Fruit fly (Drosophila melanogaster) whole organism, embryonic: Measurements from ENCODE around the gene CG8176.

Source experiments
- ATbp ChIP-seq: fragments of 200-800 bp; sonication (Bioruptor generic); optimal IDR thresholded peaks from 2 replicates; lab custom pipeline; 2017; ENCODE audit warnings: missing biosample characterization, mild to moderate bottlenecking, missing genetic modification characterization, missing genetic modification reagents
- Aef1 ChIP-seq: fragments of 200-800 bp; sonication (Bioruptor generic); IDR thresholded peaks from 3 replicates; pipeline ENCODE4 v1.3.6; 2022; ENCODE audit warnings: missing biosample characterization, missing genetic modification characterization
- B-H1 ChIP-seq: fragments of 200-800 bp; sonication (Bioruptor generic); IDR thresholded peaks from 3 replicates; pipeline ENCODE4 v1.3.6; 2022; ENCODE audit warnings: missing biosample characterization, missing genetic modification characterization
- B-H2 ChIP-seq: fragments of 200-800 bp; sonication (Bioruptor generic); optimal IDR thresholded peaks from 2 replicates; lab custom pipeline; 2018; ENCODE audit warnings: missing biosample characterization, mild to moderate bottlenecking, missing genetic modification characterization
- CG11695 ChIP-seq: fragments of 200-800 bp; sonication (Bioruptor generic); IDR thresholded peaks from 3 replicates; pipeline ENCODE4 v1.3.6; 2022; ENCODE audit warnings: missing biosample characterization, missing genetic modification characterization
- CG1233 ChIP-seq: fragments of 200-800 bp; sonication (Bioruptor generic); optimal IDR thresholded peaks from 4 replicates; lab custom pipeline; 2018; ENCODE audit warnings: missing biosample characterization, mild to moderate bottlenecking, missing genetic modification characterization
- CG12769 ChIP-seq: fragments of 200-800 bp; sonication (Bioruptor generic); optimal IDR thresholded peaks from 2 replicates; lab custom pipeline; 2019; ENCODE audit warnings: missing biosample characterization, mild to moderate bottlenecking, missing genetic modification characterization, moderate library complexity
- CG13287 ChIP-seq: fragments of 200-800 bp; sonication (Bioruptor generic); IDR thresholded peaks from 2 replicates; pipeline ENCODE4 v1.3.6; 2022; ENCODE audit warnings: missing biosample characterization, missing genetic modification characterization; ENCODE audit not compliant: partially characterized antibody
- CG15696 ChIP-seq: fragments of 200-800 bp; sonication (Bioruptor generic); optimal IDR thresholded peaks from 2 replicates; lab custom pipeline; 2019; ENCODE audit warnings: missing biosample characterization, mild to moderate bottlenecking, missing genetic modification characterization, moderate library complexity
- CG16813 ChIP-seq: fragments of 200-800 bp; sonication (Bioruptor generic); IDR thresholded peaks from 3 replicates; pipeline ENCODE4 v1.3.6; 2022; ENCODE audit warnings: missing biosample characterization, missing genetic modification characterization; ENCODE audit not compliant: partially characterized antibody
- CG2678 ChIP-seq: fragments of 200-800 bp; sonication (Bioruptor generic); optimal IDR thresholded peaks from 3 replicates; lab custom pipeline; 2019; ENCODE audit warnings: missing biosample characterization, mild to moderate bottlenecking, missing genetic modification characterization, moderate library complexity
- CG2875 ChIP-seq: fragments of 200-800 bp; sonication (Bioruptor generic); optimal IDR thresholded peaks from 2 replicates; lab custom pipeline; 2017; ENCODE audit warnings: missing biosample characterization, mild to moderate bottlenecking, missing genetic modification characterization, missing genetic modification reagents
- CG3065 ChIP-seq: fragments of 200-800 bp; sonication (Bioruptor generic); optimal IDR thresholded peaks from 2 replicates; lab custom pipeline; 2016; ENCODE audit warnings: missing biosample characterization, missing genetic modification characterization
- CG34224 ChIP-seq: fragments of 200-800 bp; sonication (Bioruptor generic); IDR thresholded peaks from 3 replicates; pipeline ENCODE4 v1.3.6; 2022; ENCODE audit warnings: missing biosample characterization, missing genetic modification characterization; ENCODE audit not compliant: partially characterized antibody
- CG4282 ChIP-seq: fragments of 200-800 bp; sonication (Bioruptor generic); optimal IDR thresholded peaks from 2 replicates; lab custom pipeline; 2016; ENCODE audit warnings: missing biosample characterization, missing genetic modification characterization
- CG43689 ChIP-seq: fragments of 200-800 bp; sonication (Bioruptor generic); IDR thresholded peaks from 2 replicates; pipeline ENCODE4 v1.3.6; 2022; ENCODE audit warnings: missing biosample characterization, missing genetic modification characterization
- CG4617 ChIP-seq: fragments of 200-800 bp; sonication (Bioruptor generic); optimal IDR thresholded peaks from 3 replicates; lab custom pipeline; 2016; ENCODE audit warnings: missing biosample characterization, missing genetic modification characterization, borderline replicate concordance
- CG5180 ChIP-seq: fragments of 200-800 bp; sonication (Bioruptor generic); optimal IDR thresholded peaks from 3 replicates; lab custom pipeline; 2017; ENCODE audit warnings: missing biosample characterization, missing genetic modification characterization, mild to moderate bottlenecking, moderate library complexity, missing genetic modification reagents
- CG6683 ChIP-seq: fragments of 200-800 bp; sonication (Bioruptor generic); optimal IDR thresholded peaks from 2 replicates; lab custom pipeline; 2017; ENCODE audit warnings: missing biosample characterization, mild to moderate bottlenecking, missing genetic modification characterization, missing genetic modification reagents
- CG7556 ChIP-seq: fragments of 200-800 bp; sonication (Bioruptor generic); optimal IDR thresholded peaks from 2 replicates; lab custom pipeline; 2017; ENCODE audit warnings: missing biosample characterization, mild to moderate bottlenecking, missing genetic modification characterization
- CG9727 ChIP-seq: fragments of 200-800 bp; sonication (Bioruptor generic); optimal IDR thresholded peaks from 3 replicates; lab custom pipeline; 2017; ENCODE audit warnings: missing biosample characterization, mild to moderate bottlenecking, missing genetic modification characterization
- CG9797 ChIP-seq: fragments of 200-800 bp; sonication (Bioruptor generic); optimal IDR thresholded peaks from 3 replicates; lab custom pipeline; 2018; ENCODE audit warnings: missing biosample characterization, mild to moderate bottlenecking, missing genetic modification characterization
- Dbx ChIP-seq: fragments of 200-800 bp; sonication (Bioruptor generic); IDR thresholded peaks from 3 replicates; pipeline ENCODE4 v1.3.6; 2022; ENCODE audit warnings: missing biosample characterization, missing genetic modification characterization
- Dip2 ChIP-seq: fragments of 200-800 bp; sonication (Bioruptor generic); IDR thresholded peaks from 2 replicates; pipeline ENCODE4 v1.3.6; 2022; ENCODE audit warnings: missing biosample characterization, missing genetic modification characterization
- Doc3 ChIP-seq: fragments of 200-800 bp; sonication (Bioruptor generic); IDR thresholded peaks from 3 replicates; pipeline ENCODE4 v1.3.6; 2022; ENCODE audit warnings: missing biosample characterization, missing genetic modification characterization; ENCODE audit not compliant: partially characterized antibody
- Fer1 ChIP-seq: fragments of 200-800 bp; sonication (Bioruptor generic); optimal IDR thresholded peaks from 2 replicates; lab custom pipeline; 2017; ENCODE audit warnings: missing biosample characterization, mild to moderate bottlenecking, missing genetic modification characterization
- Fer2 ChIP-seq: fragments of 200-800 bp; sonication (Bioruptor generic); optimal IDR thresholded peaks from 2 replicates; lab custom pipeline; 2018; ENCODE audit warnings: missing biosample characterization, mild to moderate bottlenecking, missing genetic modification characterization, moderate library complexity
- Hmr ChIP-seq: fragments of 200-800 bp; sonication (Bioruptor generic); optimal IDR thresholded peaks from 3 replicates; lab custom pipeline; 2017; ENCODE audit warnings: mild to moderate bottlenecking, missing biosample characterization, missing genetic modification reagents, missing genetic modification characterization
- Myb ChIP-seq: fragments of 200-800 bp; sonication (Bioruptor generic); optimal IDR thresholded peaks from 2 replicates; lab custom pipeline; 2016; ENCODE audit warnings: missing biosample characterization, missing genetic modification characterization
- NK7.1 ChIP-seq: fragments of 200-800 bp; sonication (Bioruptor generic); optimal IDR thresholded peaks from 3 replicates; lab custom pipeline; 2016; ENCODE audit warnings: missing biosample characterization, missing genetic modification characterization
- NfI ChIP-seq: fragments of 200-800 bp; sonication (Bioruptor generic); optimal IDR thresholded peaks from 3 replicates; lab custom pipeline; 2018; ENCODE audit warnings: missing biosample characterization, mild to moderate bottlenecking, missing genetic modification characterization, moderate library complexity
- Oli ChIP-seq: fragments of 200-800 bp; sonication (Bioruptor generic); optimal IDR thresholded peaks from 2 replicates; lab custom pipeline; 2018; ENCODE audit warnings: missing biosample characterization, mild to moderate bottlenecking, missing genetic modification characterization, moderate library complexity
- Optix ChIP-seq: fragments of 200-800 bp; sonication (Bioruptor generic); IDR thresholded peaks from 3 replicates; pipeline ENCODE4 v1.3.6; 2022; ENCODE audit warnings: missing biosample characterization, missing genetic modification characterization
- abd-A ChIP-seq: fragments of 200-800 bp; sonication (Bioruptor generic); optimal IDR thresholded peaks from 3 replicates; lab custom pipeline; 2019; ENCODE audit warnings: missing biosample characterization, mild to moderate bottlenecking, missing genetic modification characterization, moderate library complexity
- ap ChIP-seq: fragments of 200-800 bp; sonication (Bioruptor generic); IDR thresholded peaks from 2 replicates; pipeline ENCODE4 v1.3.6; 2022; ENCODE audit warnings: missing biosample characterization, missing genetic modification characterization
- btn ChIP-seq: fragments of 200-800 bp; sonication (Bioruptor generic); optimal IDR thresholded peaks from 2 replicates; lab custom pipeline; 2016; ENCODE audit warnings: missing biosample characterization, missing genetic modification characterization
- cg ChIP-seq: fragments of 200-800 bp; sonication (Bioruptor generic); optimal IDR thresholded peaks from 3 replicates; lab custom pipeline; 2019; ENCODE audit warnings: missing biosample characterization, mild to moderate bottlenecking, missing genetic modification characterization, moderate library complexity
- chif ChIP-seq, 2 experiments: fragments of 200-800 bp; sonication (Bioruptor generic); optimal IDR thresholded peaks; 3 replicates each; lab custom pipeline; 2016; ENCODE audit warnings: missing biosample characterization in 2 of 2, missing genetic modification characterization in 2 of 2
- corto ChIP-seq: fragments of 200-800 bp; sonication (Bioruptor generic); optimal IDR thresholded peaks from 2 replicates; lab custom pipeline; 2016; ENCODE audit warnings: missing biosample characterization, mild to moderate bottlenecking, missing genetic modification characterization, moderate library complexity
- cwo ChIP-seq: fragments of 200-800 bp; sonication (Bioruptor generic); optimal IDR thresholded peaks from 3 replicates; lab custom pipeline; 2017; ENCODE audit warnings: missing biosample characterization, missing genetic modification characterization, mild to moderate bottlenecking, moderate library complexity, missing genetic modification reagents
- fd64A ChIP-seq: fragments of 200-800 bp; sonication (Bioruptor generic); optimal IDR thresholded peaks from 3 replicates; lab custom pipeline; 2018; ENCODE audit warnings: missing biosample characterization, mild to moderate bottlenecking, missing genetic modification characterization
- grau ChIP-seq: fragments of 200-800 bp; optimal IDR thresholded peaks from 3 replicates; lab custom pipeline; 2019; ENCODE audit warnings: missing biosample characterization, mild to moderate bottlenecking, missing genetic modification characterization, moderate library complexity
- gt ChIP-seq: fragments of 200-800 bp; sonication (Bioruptor generic); IDR thresholded peaks from 2 replicates; pipeline ENCODE4 v1.3.6; 2022; ENCODE audit warnings: missing biosample characterization, missing genetic modification characterization
- hbn ChIP-seq: fragments of 200-800 bp; sonication (Bioruptor generic); IDR thresholded peaks from 2 replicates; pipeline ENCODE4 v1.3.6; 2022; ENCODE audit warnings: missing biosample characterization, missing genetic modification characterization; ENCODE audit not compliant: partially characterized antibody
- insv ChIP-seq, 2 experiments: fragments of 200-800 bp; sonication (Bioruptor generic); optimal IDR thresholded peaks; 3 replicates each; lab custom pipeline; 2016 to 2018; ENCODE audit warnings: missing biosample characterization in 2 of 2, missing genetic modification characterization in 2 of 2
- otp ChIP-seq: fragments of 200-800 bp; sonication (Bioruptor generic); IDR thresholded peaks from 3 replicates; pipeline ENCODE4, ENCODE4 v1.3.6; 2022; ENCODE audit warnings: missing biosample characterization, missing genetic modification characterization
- ranshi ChIP-seq: fragments of 200-800 bp; sonication (Bioruptor generic); IDR thresholded peaks from 2 replicates; pipeline ENCODE4 v1.3.6; 2022; ENCODE audit warnings: missing biosample characterization, missing genetic modification characterization
- sr ChIP-seq: fragments of 200-800 bp; sonication (Bioruptor generic); IDR thresholded peaks from 3 replicates; pipeline ENCODE4 v1.3.6; 2022; ENCODE audit warnings: missing biosample characterization, missing genetic modification characterization
- twi ChIP-seq: fragments of 200-800 bp; optimal IDR thresholded peaks from 2 replicates; lab custom pipeline; 2019; ENCODE audit warnings: missing biosample characterization, mild to moderate bottlenecking, missing genetic modification characterization, moderate library complexity
- unpg ChIP-seq: fragments of 200-800 bp; sonication (Bioruptor generic); optimal IDR thresholded peaks from 3 replicates; lab custom pipeline; 2018; ENCODE audit warnings: missing biosample characterization, mild to moderate bottlenecking, missing genetic modification characterization, moderate library complexity

Gene CG8176

dm6 chr3R:9513052-9513420 is 2.8 kb upstream of the CG8176 start, which contains the start of the genes Ras85D and Rlb1 (continued):
- TF ChIP-seq CG5180: no peak
- TF ChIP-seq Fer2 (tag; lab: Kevin White, UChicago): peak; percentile 68
- TF ChIP-seq grau (tag; lab: Kevin White, UChicago): peak; percentile 73
- no peak for TF ChIP-seq B-H1 (GFP tag; lab: Robert Waterston, UW)
- TF ChIP-seq CG6683 (GFP tag; lab: Kevin White, UChicago): peak; percentile 35
- TF ChIP-seq B-H2 (GFP tag; lab: Kevin White, UChicago): peak; percentile 77
- TF ChIP-seq CG3065 (GFP tag; lab: Kevin White, UChicago): peak; percentile 76
- peak; percentile 96 for TF ChIP-seq CG4617
- TF ChIP-seq CG9797 (GFP tag; lab: Kevin White, UChicago): peak; percentile 36
- no peak for TF ChIP-seq Optix (GFP tag; lab: Robert Waterston, UW)
- peak in 1 of 2 experiments; percentile 62 for TF ChIP-seq insv (GFP tag; optimal IDR thresholded peaks at IDR 0.05; lab: Kevin White, UChicago)
- TF ChIP-seq chif (GFP tag; optimal IDR thresholded peaks at IDR 0.05; lab: Kevin White, UChicago): peak; percentile 72 to 74
- TF ChIP-seq CG9727 (GFP tag; lab: Kevin White, UChicago): peak; percentile 70
- TF ChIP-seq btn (GFP tag; lab: Kevin White, UChicago): peak; percentile 51
- no peak for TF ChIP-seq Dbx (GFP tag; lab: Robert Waterston, UW)
- TF ChIP-seq otp (GFP tag; lab: Robert Waterston, UW): no peak
- no peak for TF ChIP-seq Oli (tag; lab: Kevin White, UChicago)
- TF ChIP-seq fd64A: no peak
- no peak for TF ChIP-seq gt (GFP tag; lab: Robert Waterston, UW)
- TF ChIP-seq ranshi (GFP tag; lab: Robert Waterston, UW): no peak
- TF ChIP-seq CG11695: no peak
- TF ChIP-seq unpg (GFP tag; lab: Kevin White, UChicago): peak; percentile 66
- TF ChIP-seq ap (GFP tag; lab: Robert Waterston, UW): no peak
- no peak for TF ChIP-seq Dip2 (GFP tag; lab: Robert Waterston, UW)
- TF ChIP-seq abd-A (tag; lab: Kevin White, UChicago): no peak
- no peak for TF ChIP-seq CG13287 (GFP tag; lab: Robert Waterston, UW)
- TF ChIP-seq NK7.1 (GFP tag; lab: Kevin White, UChicago): peak; percentile 71
- peak; percentile 69 for TF ChIP-seq Fer1 (GFP tag; lab: Kevin White, UChicago)
- no peak for TF ChIP-seq Hmr (GFP tag; lab: Kevin White, UChicago)
- TF ChIP-seq CG16813: no peak
- no peak for TF ChIP-seq ATbp
- TF ChIP-seq CG34224: no peak
- TF ChIP-seq cg (GFP tag; lab: Kevin White, UChicago): no peak
- no peak for TF ChIP-seq Aef1 (GFP tag; lab: Robert Waterston, UW)
- TF ChIP-seq sr (GFP tag; lab: Robert Waterston, UW): no peak
- TF ChIP-seq CG7556 (GFP tag; lab: Kevin White, UChicago): peak; percentile 37
- peak; percentile 61 for TF ChIP-seq CG1233 (GFP tag; lab: Kevin White, UChicago)
- TF ChIP-seq CG12769: peak; percentile 74
- TF ChIP-seq CG2875: peak; percentile 4
- no peak for TF ChIP-seq Doc3 (GFP tag; lab: Robert Waterston, UW)
- no peak for TF ChIP-seq CG43689 (GFP tag; lab: Robert Waterston, UW)
- TF ChIP-seq CG15696 (tag; lab: Kevin White, UChicago): peak; percentile 62
- no peak for TF ChIP-seq corto (GFP tag; lab: Kevin White, UChicago)
- TF ChIP-seq twi (tag; lab: Kevin White, UChicago): peak; percentile 62
- TF ChIP-seq CG4282 (GFP tag; lab: Kevin White, UChicago): peak; percentile 68
- no peak for TF ChIP-seq hbn
- peak; percentile 33 for TF ChIP-seq cwo (GFP tag; lab: Kevin White, UChicago)
- TF ChIP-seq Myb (GFP tag; lab: Kevin White, UChicago): peak; percentile 72
- TF ChIP-seq NfI: peak; percentile 78
- no peak for TF ChIP-seq CG2678 (tag; lab: Kevin White, UChicago)
